Worm (Caenorhabditis elegans) whole organism, L3 larva: ENCODE results near the gene perm-5.

Experiments used
- R02D3.7 ChIP-seq: fragments of 150-350 bp; optimal IDR thresholded peaks from 2 replicates; lab custom pipeline; 2014; ENCODE audit warnings: missing biosample characterization, missing genetic modification characterization
- aly-2 ChIP-seq: fragments of 150-350 bp; optimal IDR thresholded peaks from 2 replicates; lab custom pipeline; 2014; ENCODE audit warnings: missing biosample characterization, missing genetic modification characterization
- ama-1 ChIP-seq: fragments of 150-350 bp; optimal IDR thresholded peaks from 2 replicates; lab custom pipeline; 2018
- ceh-82 ChIP-seq: fragments of 150-350 bp; optimal IDR thresholded peaks from 2 replicates; lab custom pipeline; 2014; ENCODE audit warnings: missing biosample characterization, missing genetic modification characterization
- elt-3 ChIP-seq, 3 experiments: fragments of 150-350 bp in 1 of 3; sonication (generic microtip) in 2 of 3; optimal IDR thresholded peaks; 2 replicates in 2 of 3; 4 replicates in 1 of 3; lab custom pipeline; 2014 to 2017; ENCODE audit warnings: missing biosample characterization in 3 of 3, missing genetic modification characterization in 3 of 3
- fkh-2 ChIP-seq: fragments of 150-350 bp; optimal IDR thresholded peaks from 2 replicates; lab custom pipeline; 2014; ENCODE audit warnings: missing biosample characterization, missing genetic modification reagents, missing genetic modification characterization
- nhr-25 ChIP-seq: sonication (generic microtip); optimal IDR thresholded peaks from 2 replicates; lab custom pipeline; 2017; ENCODE audit warnings: missing biosample characterization, missing genetic modification characterization
- pqm-1 ChIP-seq: fragments of 150-350 bp; optimal IDR thresholded peaks from 2 replicates; lab custom pipeline; 2017; ENCODE audit warnings: missing biosample characterization, missing genetic modification characterization, inconsistent platforms
- snpc-4 ChIP-seq: fragments of 150-350 bp; optimal IDR thresholded peaks from 2 replicates; lab custom pipeline; 2014; ENCODE audit warnings: missing biosample characterization, missing genetic modification characterization

DNA sequence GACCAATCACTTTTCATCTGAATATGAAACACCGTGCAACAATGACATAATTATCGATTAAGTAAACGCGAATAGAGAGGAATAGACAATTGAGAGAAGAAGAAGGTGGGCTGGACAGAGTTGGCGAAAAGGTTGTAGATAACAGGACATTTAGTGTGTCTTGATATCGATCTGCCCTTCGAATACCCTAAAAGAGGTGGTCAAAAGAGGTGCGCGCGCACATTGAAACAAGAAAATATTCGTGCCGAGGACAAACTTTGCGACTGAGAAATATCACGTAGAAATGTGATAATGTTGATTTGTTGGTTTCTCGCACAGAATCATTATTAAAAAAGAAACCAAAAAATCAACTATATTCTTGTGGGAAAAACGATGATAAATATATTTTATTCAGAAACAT is 46.6 kb upstream of the perm-5 start:
- no peak for TF ChIP-seq pqm-1 (tag; lab: Kevin White, UChicago)
- TF ChIP-seq snpc-4 (tag; lab: Kevin White, UChicago), result no peak
- TF ChIP-seq elt-3 (tag; optimal IDR thresholded peaks at IDR 0.05; lab: Kevin White, UChicago), result peak in 1 of 3 experiments; percentile 12
- no peak for TF ChIP-seq ceh-82 (tag; lab: Kevin White, UChicago)
- TF ChIP-seq ama-1 (lab: Kevin White, UChicago), result no peak
- TF ChIP-seq aly-2, result no peak
- TF ChIP-seq fkh-2 (tag; lab: Kevin White, UChicago), result no peak
- TF ChIP-seq R02D3.7 (tag; lab: Kevin White, UChicago), result no peak
- TF ChIP-seq nhr-25 (tag; lab: Kevin White, UChicago), result peak; percentile 29
